Fruit fly (Drosophila melanogaster): ENCODE results near the gene CG33543.

CG33543 gene

dm6 chr2L:2013836-2014434 lies 7.8 kb upstream of the CG33543 start:
- no peak for TF ChIP-seq CG9139 (GFP tag; optimal IDR thresholded peaks at IDR 0.05)
- TF ChIP-seq CG8119 (GFP tag; IDR thresholded peaks at IDR 0.05) = no peak
- TF ChIP-seq Smox (GFP tag; optimal IDR thresholded peaks at IDR 0.05) = no peak
- no peak for TF ChIP-seq Sox14 (GFP tag; optimal IDR thresholded peaks at IDR 0.05)
- no peak for TF ChIP-seq acj6 (GFP tag; optimal IDR thresholded peaks at IDR 0.05)
- no peak for TF ChIP-seq CG6276 (GFP tag; optimal IDR thresholded peaks at IDR 0.05)
- TF ChIP-seq Ets96B (tag; optimal IDR thresholded peaks at IDR 0.05) = peak; percentile 24
- TF ChIP-seq Lpt (GFP tag; optimal IDR thresholded peaks at IDR 0.05) = no peak
- no peak for TF ChIP-seq salr (GFP tag; optimal IDR thresholded peaks at IDR 0.05)
- TF ChIP-seq Eip93F (GFP tag; optimal IDR thresholded peaks at IDR 0.05) = no peak
- TF ChIP-seq CG11294 (GFP tag; IDR thresholded peaks at IDR 0.05) = 0 out of 2 replicates have a peak, but pooled peaks have one; percentile 7
- TF ChIP-seq CG6854 (GFP tag; optimal IDR thresholded peaks at IDR 0.05) = no peak
- TF ChIP-seq cyc (GFP tag; optimal IDR thresholded peaks at IDR 0.05) = no peak
- no peak for TF ChIP-seq net (GFP tag; optimal IDR thresholded peaks at IDR 0.05)
- no peak for TF ChIP-seq CG8632 (GFP tag; optimal IDR thresholded peaks at IDR 0.05)
- TF ChIP-seq eg (GFP tag; IDR thresholded peaks at IDR 0.05) = no peak
- no peak for TF ChIP-seq CG16779 (tag; optimal IDR thresholded peaks at IDR 0.05)
- peak; percentile 23 for TF ChIP-seq fkh (GFP tag; optimal IDR thresholded peaks at IDR 0.05)
- TF ChIP-seq CG32006 (GFP tag; optimal IDR thresholded peaks at IDR 0.05) = peak; percentile 9
- no peak for TF ChIP-seq esn (GFP tag; optimal IDR thresholded peaks at IDR 0.05)
- no peak for TF ChIP-seq CG1621 (tag; optimal IDR thresholded peaks at IDR 0.05)
- no peak for TF ChIP-seq vri (GFP tag; optimal IDR thresholded peaks at IDR 0.05)
- TF ChIP-seq Hr4 (GFP tag; optimal IDR thresholded peaks at IDR 0.05) = peak; percentile 22
- TF ChIP-seq dsx (GFP tag; optimal IDR thresholded peaks at IDR 0.05; ENCODE audit: poor library complexity, severe bottlenecking) = no peak
- no peak for TF ChIP-seq Hr39 (GFP tag; optimal IDR thresholded peaks at IDR 0.05)
- no peak for TF ChIP-seq Sox102F (GFP tag; optimal IDR thresholded peaks at IDR 0.05)
- TF ChIP-seq CG11902 (GFP tag; optimal IDR thresholded peaks at IDR 0.05) = no peak
- TF ChIP-seq CG10631 (GFP tag; optimal IDR thresholded peaks at IDR 0.05) = peak; percentile 3
- no peak for TF ChIP-seq spab (GFP tag; optimal IDR thresholded peaks at IDR 0.05)
- peak; percentile 9 for TF ChIP-seq OdsH (GFP tag; optimal IDR thresholded peaks at IDR 0.05)
- no peak for TF ChIP-seq fd59A (GFP tag; optimal IDR thresholded peaks at IDR 0.05)
- TF ChIP-seq CG6808 (GFP tag; optimal IDR thresholded peaks at IDR 0.05) = no peak
- TF ChIP-seq pdm3 (GFP tag; optimal IDR thresholded peaks at IDR 0.05) = no peak
- no peak for TF ChIP-seq ss (GFP tag; optimal IDR thresholded peaks at IDR 0.05)
- TF ChIP-seq Eip78C (GFP tag) = peak; percentile 76

dm6 chr2L:2013057-2013456 lies 6.9 kb upstream of the CG33543 start:
- TF ChIP-seq CG10631 (GFP tag; optimal IDR thresholded peaks at IDR 0.05) = no peak
- no peak for TF ChIP-seq ss (GFP tag; optimal IDR thresholded peaks at IDR 0.05)
- TF ChIP-seq CG3919 (GFP tag; optimal IDR thresholded peaks at IDR 0.05) = no peak
- no peak for TF ChIP-seq CG4318 (GFP tag; optimal IDR thresholded peaks at IDR 0.05)

- no peak for TF ChIP-seq CG6808 (GFP tag; optimal IDR thresholded peaks at IDR 0.05)
- no peak for TF ChIP-seq pdm3 (GFP tag; optimal IDR thresholded peaks at IDR 0.05)
- TF ChIP-seq Met (GFP tag; optimal IDR thresholded peaks at IDR 0.05) = no peak
- no peak for TF ChIP-seq CG10631 (GFP tag; optimal IDR thresholded peaks at IDR 0.05)
- no peak for TF ChIP-seq achi (GFP tag; optimal IDR thresholded peaks at IDR 0.05)
- no peak for TF ChIP-seq Blimp-1 (GFP tag; optimal IDR thresholded peaks at IDR 0.05)
- no peak for TF ChIP-seq vri (GFP tag; optimal IDR thresholded peaks at IDR 0.05)
- no peak for TF ChIP-seq Smox (GFP tag; optimal IDR thresholded peaks at IDR 0.05)
Measured at dm6 chr2L:2011430-2011829, 5.3 kb upstream of the CG33543 start.
